Fruit fly (Drosophila melanogaster) whole organism, embryonic: Measurements from ENCODE around the gene Prosalpha6.

Source experiments
- Bdp1 ChIP-seq: fragments of 200-800 bp; sonication (Bioruptor generic); optimal IDR thresholded peaks from 3 replicates; lab custom pipeline; 2016; ENCODE audit warnings: missing biosample characterization, missing genetic modification characterization
- Bgb ChIP-seq: fragments of 200-800 bp; sonication (Bioruptor generic); IDR thresholded peaks from 2 replicates; pipeline ENCODE4 v1.3.6; 2022; ENCODE audit warnings: missing biosample characterization, missing genetic modification characterization; ENCODE audit not compliant: partially characterized antibody
- CG10979 ChIP-seq: fragments of 200-800 bp; sonication (Bioruptor generic); optimal IDR thresholded peaks from 2 replicates; lab custom pipeline; 2018; ENCODE audit warnings: missing biosample characterization, mild to moderate bottlenecking, missing genetic modification characterization, moderate library complexity
- CG13296 ChIP-seq: fragments of 200-800 bp; sonication (Bioruptor generic); optimal IDR thresholded peaks from 3 replicates; lab custom pipeline; 2018; ENCODE audit warnings: missing biosample characterization, mild to moderate bottlenecking, missing genetic modification characterization
- CG14441 ChIP-seq: fragments of 200-800 bp; sonication (Bioruptor generic); IDR thresholded peaks from 2 replicates; pipeline ENCODE4 v1.3.6; 2022; ENCODE audit warnings: missing biosample characterization, missing genetic modification characterization
- CG15601 ChIP-seq: fragments of 200-800 bp; sonication (Bioruptor generic); optimal IDR thresholded peaks from 3 replicates; lab custom pipeline; 2019; ENCODE audit warnings: missing biosample characterization, mild to moderate bottlenecking, missing genetic modification characterization, moderate library complexity
- CG16863 ChIP-seq: fragments of 200-800 bp; sonication (Bioruptor generic); optimal IDR thresholded peaks from 3 replicates; lab custom pipeline; 2016; ENCODE audit warnings: missing biosample characterization, missing genetic modification characterization
- CG2202 ChIP-seq: fragments of 200-800 bp; sonication (Bioruptor generic); optimal IDR thresholded peaks from 2 replicates; lab custom pipeline; 2018; ENCODE audit warnings: missing biosample characterization, mild to moderate bottlenecking, missing genetic modification characterization
- CG30020 ChIP-seq: fragments of 200-800 bp; optimal IDR thresholded peaks from 2 replicates; lab custom pipeline; 2019; ENCODE audit warnings: missing biosample characterization, mild to moderate bottlenecking, missing genetic modification characterization, moderate library complexity
- CG3065 ChIP-seq: fragments of 200-800 bp; sonication (Bioruptor generic); optimal IDR thresholded peaks from 2 replicates; lab custom pipeline; 2016; ENCODE audit warnings: missing biosample characterization, missing genetic modification characterization
- CG4617 ChIP-seq: fragments of 200-800 bp; sonication (Bioruptor generic); optimal IDR thresholded peaks from 3 replicates; lab custom pipeline; 2016; ENCODE audit warnings: missing biosample characterization, missing genetic modification characterization, borderline replicate concordance
- CG7372 ChIP-seq: fragments of 200-800 bp; sonication (Bioruptor generic); IDR thresholded peaks from 2 replicates; pipeline ENCODE4 v1.3.6; 2022; ENCODE audit warnings: missing biosample characterization, missing genetic modification characterization
- CG7745 ChIP-seq: fragments of 200-800 bp; sonication (Bioruptor generic); optimal IDR thresholded peaks from 2 replicates; lab custom pipeline; 2018; ENCODE audit warnings: missing biosample characterization, mild to moderate bottlenecking, missing genetic modification characterization, moderate library complexity
- CG7839 ChIP-seq: fragments of 200-800 bp; sonication (Bioruptor generic); optimal IDR thresholded peaks from 3 replicates; lab custom pipeline; 2018; ENCODE audit warnings: missing biosample characterization, mild to moderate bottlenecking, missing genetic modification characterization, moderate library complexity
- CG8290 ChIP-seq, 3 experiments: fragments of 200-800 bp; sonication (Bioruptor generic); optimal IDR thresholded peaks; 2 replicates each; lab custom pipeline; 2016 to 2019; ENCODE audit warnings: missing biosample characterization in 3 of 3, missing genetic modification characterization in 3 of 3, mild to moderate bottlenecking in 2 of 3, moderate library complexity in 1 of 3
- CG9215 ChIP-seq: fragments of 200-800 bp; sonication (Bioruptor generic); IDR thresholded peaks from 2 replicates; pipeline ENCODE4 v1.3.6; 2022; ENCODE audit warnings: missing biosample characterization, missing genetic modification characterization
- CG9609 ChIP-seq: fragments of 200-800 bp; sonication (Bioruptor generic); optimal IDR thresholded peaks from 3 replicates; lab custom pipeline; 2016; ENCODE audit warnings: missing biosample characterization, missing genetic modification characterization
- Dbx ChIP-seq: fragments of 200-800 bp; sonication (Bioruptor generic); IDR thresholded peaks from 3 replicates; pipeline ENCODE4 v1.3.6; 2022; ENCODE audit warnings: missing biosample characterization, missing genetic modification characterization
- Dll ChIP-seq: fragments of 200-800 bp; sonication (Bioruptor generic); IDR thresholded peaks from 4 replicates; pipeline ENCODE4 v1.3.6; 2022; ENCODE audit warnings: missing biosample characterization, missing genetic modification characterization; ENCODE audit not compliant: partially characterized antibody
- HmgD ChIP-seq: fragments of 200-800 bp; sonication (Bioruptor generic); optimal IDR thresholded peaks from 3 replicates; lab custom pipeline; 2016; ENCODE audit warnings: missing biosample characterization, missing genetic modification characterization
- Lim3 ChIP-seq: fragments of 200-800 bp; sonication (Bioruptor generic); IDR thresholded peaks from 2 replicates; pipeline ENCODE4 v1.3.6; 2022; ENCODE audit warnings: missing biosample characterization, missing genetic modification characterization
- MBD-R2 ChIP-seq: fragments of 200-800 bp; sonication (Bioruptor generic); IDR thresholded peaks from 2 replicates; pipeline ENCODE4 v1.3.6; 2022; ENCODE audit warnings: missing biosample characterization, missing genetic modification characterization
- Max ChIP-seq: fragments of 200-800 bp; sonication (Bioruptor generic); optimal IDR thresholded peaks from 2 replicates; lab custom pipeline; 2016; ENCODE audit warnings: missing biosample characterization, mild to moderate bottlenecking, missing genetic modification characterization
- Myb ChIP-seq: fragments of 200-800 bp; sonication (Bioruptor generic); optimal IDR thresholded peaks from 2 replicates; lab custom pipeline; 2016; ENCODE audit warnings: missing biosample characterization, missing genetic modification characterization
- Taf1 ChIP-seq: fragments of 200-800 bp; sonication (Bioruptor generic); IDR thresholded peaks from 2 replicates; pipeline ENCODE4 v1.3.6; 2022; ENCODE audit warnings: missing biosample characterization, missing genetic modification characterization
- amos ChIP-seq: fragments of 200-800 bp; sonication (Bioruptor generic); IDR thresholded peaks from 2 replicates; pipeline ENCODE4 v1.3.6; 2022; ENCODE audit warnings: missing biosample characterization, missing genetic modification characterization; ENCODE audit not compliant: partially characterized antibody
- ash1 ChIP-seq: fragments of 200-800 bp; sonication (Bioruptor generic); optimal IDR thresholded peaks from 2 replicates; lab custom pipeline; 2018; ENCODE audit warnings: missing biosample characterization, mild to moderate bottlenecking, missing genetic modification characterization
- btn ChIP-seq: fragments of 200-800 bp; sonication (Bioruptor generic); optimal IDR thresholded peaks from 2 replicates; lab custom pipeline; 2016; ENCODE audit warnings: missing biosample characterization, missing genetic modification characterization
- chm ChIP-seq: fragments of 200-800 bp; sonication (Bioruptor generic); IDR thresholded peaks from 2 replicates; pipeline ENCODE4 v1.3.6; 2022; ENCODE audit warnings: missing biosample characterization, missing genetic modification characterization
- ci ChIP-seq: fragments of 200-800 bp; sonication (Bioruptor generic); IDR thresholded peaks from 3 replicates; pipeline ENCODE4 v1.3.6; 2022; ENCODE audit warnings: missing biosample characterization, missing genetic modification characterization
- crp ChIP-seq, 2 experiments: fragments of 200-800 bp; sonication (Bioruptor generic); optimal IDR thresholded peaks; 2 replicates in 1 of 2; 3 replicates in 1 of 2; lab custom pipeline; 2017; ENCODE audit warnings: missing biosample characterization in 2 of 2, missing genetic modification characterization in 2 of 2, mild to moderate bottlenecking in 1 of 2, moderate library complexity in 1 of 2
- dmrt11E ChIP-seq: fragments of 200-800 bp; sonication (Bioruptor generic); optimal IDR thresholded peaks from 3 replicates; lab custom pipeline; 2018; ENCODE audit warnings: missing biosample characterization, mild to moderate bottlenecking, missing genetic modification characterization, moderate library complexity
- ewg ChIP-seq: fragments of 200-800 bp; sonication (Bioruptor generic); optimal IDR thresholded peaks from 3 replicates; lab custom pipeline; 2017; ENCODE audit warnings: mild to moderate bottlenecking, missing biosample characterization, missing genetic modification reagents, missing genetic modification characterization
- gem ChIP-seq: fragments of 200-800 bp; sonication (Bioruptor generic); optimal IDR thresholded peaks from 2 replicates; lab custom pipeline; 2019; ENCODE audit warnings: missing biosample characterization, mild to moderate bottlenecking, missing genetic modification characterization, moderate library complexity
- her ChIP-seq: fragments of 200-800 bp; sonication (Bioruptor generic); optimal IDR thresholded peaks from 2 replicates; lab custom pipeline; 2016; ENCODE audit warnings: missing biosample characterization, missing genetic modification characterization
- kni ChIP-seq: fragments of 200-800 bp; sonication (Bioruptor generic); optimal IDR thresholded peaks from 3 replicates; lab custom pipeline; 2017; ENCODE audit warnings: mild to moderate bottlenecking, missing biosample characterization, missing genetic modification reagents, missing genetic modification characterization
- lab ChIP-seq: fragments of 200-800 bp; sonication (Bioruptor generic); optimal IDR thresholded peaks from 3 replicates; lab custom pipeline; 2017; ENCODE audit warnings: missing biosample characterization, missing genetic modification characterization, mild to moderate bottlenecking, moderate library complexity, missing genetic modification reagents
- mam ChIP-seq: fragments of 200-800 bp; sonication (Bioruptor generic); optimal IDR thresholded peaks from 3 replicates; lab custom pipeline; 2016; ENCODE audit warnings: missing biosample characterization, missing genetic modification characterization
- pho ChIP-seq: fragments of 200-800 bp; sonication (Bioruptor generic); optimal IDR thresholded peaks from 2 replicates; lab custom pipeline; 2016; ENCODE audit warnings: missing biosample characterization, missing genetic modification characterization
- pita ChIP-seq: fragments of 200-800 bp; sonication (Bioruptor generic); optimal IDR thresholded peaks from 2 replicates; lab custom pipeline; 2017; ENCODE audit warnings: missing biosample characterization, mild to moderate bottlenecking, missing genetic modification characterization
- ranshi ChIP-seq: fragments of 200-800 bp; sonication (Bioruptor generic); IDR thresholded peaks from 2 replicates; pipeline ENCODE4 v1.3.6; 2022; ENCODE audit warnings: missing biosample characterization, missing genetic modification characterization
- sens-2 ChIP-seq: fragments of 200-800 bp; sonication (Bioruptor generic); IDR thresholded peaks from 2 replicates; pipeline ENCODE4 v1.3.6; 2022; ENCODE audit warnings: missing biosample characterization, missing genetic modification characterization
- stwl ChIP-seq: fragments of 200-800 bp; sonication (Bioruptor generic); optimal IDR thresholded peaks from 3 replicates; lab custom pipeline; 2018; ENCODE audit warnings: missing biosample characterization, mild to moderate bottlenecking, missing genetic modification characterization, moderate library complexity
- trem ChIP-seq: fragments of 200-800 bp; optimal IDR thresholded peaks from 3 replicates; lab custom pipeline; 2019; ENCODE audit warnings: missing biosample characterization, mild to moderate bottlenecking, missing genetic modification characterization, moderate library complexity
- wek ChIP-seq: fragments of 200-800 bp; sonication (Bioruptor generic); optimal IDR thresholded peaks from 3 replicates; lab custom pipeline; 2018; ENCODE audit warnings: missing biosample characterization, mild to moderate bottlenecking, missing genetic modification characterization, moderate library complexity

Gene Prosalpha6

dm6 chr2L:10206633-10207162 is 14.5 kb upstream of the Prosalpha6 start, which contains the start of gene Snx17 (continued):
- TF ChIP-seq ewg (GFP tag; lab: Kevin White, UChicago) (peak; percentile 12), CG13296 (GFP tag; lab: Kevin White, UChicago) (no peak), Bgb (GFP tag; lab: Robert Waterston, UW) (0 out of 2 replicates have a peak, but pooled peaks have one; percentile 8), trem (tag; lab: Kevin White, UChicago) (no peak), wek (GFP tag; lab: Kevin White, UChicago) (peak; percentile 26), her (GFP tag; lab: Kevin White, UChicago) (no peak), CG4617 (peak; percentile 69), Dll (GFP tag; lab: Robert Waterston, UW) (peak; percentile 52; the same call in 1 of the 4 replicates), CG8290 (GFP tag; optimal IDR thresholded peaks at IDR 0.05; lab: Kevin White, UChicago) (no peak), CG8290 (tag; optimal IDR thresholded peaks at IDR 0.05; lab: Kevin White, UChicago) (no peak), pho (GFP tag; lab: Kevin White, UChicago) (no peak), Myb (GFP tag; lab: Kevin White, UChicago) (peak; percentile 68), ci (0 out of 3 replicates have a peak, but pooled peaks have one; percentile 21), Bdp1 (GFP tag; lab: Kevin White, UChicago) (no peak), MBD-R2 (peak; percentile 52; the same call in 1 of the 2 replicates), CG30020 (tag; lab: Kevin White, UChicago) (peak; percentile 19), CG10979 (tag; lab: Kevin White, UChicago) (no peak), Dbx (GFP tag; lab: Robert Waterston, UW) (peak; percentile 29; the same call in 1 of the 3 replicates), stwl (tag; lab: Kevin White, UChicago) (peak; percentile 1)

dm6 chr2L:10208799-10209794 is 12.1 kb upstream of the Prosalpha6 start, which contains the start of gene CG5731:
CG5731 (minus strand) TSS chr2L:10209744.
- TF ChIP-seq CG9215 (GFP tag; lab: Robert Waterston, UW) (no peak), ranshi (GFP tag; lab: Robert Waterston, UW) (no peak), Lim3 (GFP tag; lab: Robert Waterston, UW) (no peak), sens-2 (GFP tag; lab: Robert Waterston, UW) (no peak), HmgD (no peak), crp (GFP tag; optimal IDR thresholded peaks at IDR 0.05; lab: Kevin White, UChicago) (no peak), CG2202 (tag; lab: Kevin White, UChicago) (no peak), stwl (tag; lab: Kevin White, UChicago) (peak; percentile 41), ash1 (no peak), kni (GFP tag; lab: Kevin White, UChicago) (peak; percentile 65), mam (GFP tag; lab: Kevin White, UChicago) (no peak), pita (GFP tag; lab: Kevin White, UChicago) (no peak), amos (GFP tag; lab: Robert Waterston, UW) (no peak), Max (GFP tag; lab: Kevin White, UChicago) (no peak), CG7839 (tag; lab: Kevin White, UChicago) (no peak), CG9609 (GFP tag; lab: Kevin White, UChicago) (no peak), CG14441 (no peak), CG3065 (GFP tag; lab: Kevin White, UChicago) (no peak), CG13296 (GFP tag; lab: Kevin White, UChicago) (peak; percentile 28), dmrt11E (tag; lab: Kevin White, UChicago) (no peak), btn (GFP tag; lab: Kevin White, UChicago) (no peak), CG15601 (tag; lab: Kevin White, UChicago) (peak; percentile 6), Taf1 (GFP tag; lab: Robert Waterston, UW) (no peak), lab (GFP tag; lab: Kevin White, UChicago) (no peak), trem (tag; lab: Kevin White, UChicago) (peak; percentile 10), gem (tag; lab: Kevin White, UChicago) (peak; percentile 8), CG7372 (GFP tag; lab: Robert Waterston, UW) (no peak), MBD-R2 (0 out of 2 replicates have a peak, but pooled peaks have one; percentile 17), CG7745 (tag; lab: Kevin White, UChicago) (peak; percentile 17), chm (no peak), CG16863 (no peak)
